Worm (Caenorhabditis elegans) whole organism, late embryonic: ENCODE results near the gene ZK1128.7.
A peak's percentile ranks its signal among the peaks of the same experiment; 100 is the strongest.

Experiments used
- C38D4.7 ChIP-seq: fragments of 200-800 bp; sonication (Bioruptor generic); optimal IDR thresholded peaks from 2 replicates; lab custom pipeline; 2018; ENCODE audit warnings: mild to moderate bottlenecking, missing genetic modification characterization, moderate library complexity, missing compliant biosample characterization
- T23F11.4 ChIP-seq: fragments of 200-800 bp; sonication (Bioruptor generic); optimal IDR thresholded peaks from 2 replicates; lab custom pipeline; 2018; ENCODE audit warnings: mild to moderate bottlenecking, missing genetic modification characterization, missing compliant biosample characterization
- ceh-19 ChIP-seq: fragments of 200-800 bp; sonication (Bioruptor generic); optimal IDR thresholded peaks from 2 replicates; lab custom pipeline; 2018; ENCODE audit warnings: mild to moderate bottlenecking, missing genetic modification characterization, missing compliant biosample characterization
- ceh-31 ChIP-seq: sonication (generic microtip); optimal IDR thresholded peaks from 2 replicates; lab custom pipeline; 2016; ENCODE audit warnings: missing genetic modification characterization, missing compliant biosample characterization
- ceh-48 ChIP-seq: sonication (generic microtip); optimal IDR thresholded peaks from 2 replicates; lab custom pipeline; 2016; ENCODE audit warnings: missing genetic modification characterization, inconsistent platforms, missing compliant biosample characterization
- che-1 ChIP-seq: sonication (generic microtip); optimal IDR thresholded peaks from 2 replicates; lab custom pipeline; 2016; ENCODE audit warnings: mild to moderate bottlenecking, missing genetic modification characterization, missing compliant biosample characterization
- dmd-4 ChIP-seq: sonication (generic microtip); optimal IDR thresholded peaks from 2 replicates; lab custom pipeline; 2016; ENCODE audit warnings: borderline replicate concordance, missing genetic modification characterization, missing compliant biosample characterization
- dve-1 ChIP-seq: sonication (generic microtip); optimal IDR thresholded peaks from 2 replicates; lab custom pipeline; 2017; ENCODE audit warnings: antibody characterized with exemption, mild to moderate bottlenecking, missing genetic modification characterization, missing compliant biosample characterization
- elt-4 ChIP-seq: sonication (generic microtip); optimal IDR thresholded peaks from 2 replicates; lab custom pipeline; 2016; ENCODE audit warnings: missing genetic modification characterization, missing compliant biosample characterization
- ets-4 ChIP-seq: sonication (generic microtip); optimal IDR thresholded peaks from 2 replicates; lab custom pipeline; 2016; ENCODE audit warnings: missing genetic modification characterization, missing compliant biosample characterization
- eyg-1 ChIP-seq: sonication (generic microtip); optimal IDR thresholded peaks from 2 replicates; lab custom pipeline; 2016; ENCODE audit warnings: missing genotype, missing genetic modification characterization, missing compliant biosample characterization
- fkh-10 ChIP-seq: fragments of 150-350 bp; optimal IDR thresholded peaks from 2 replicates; lab custom pipeline; 2014; ENCODE audit warnings: missing biosample characterization, missing genetic modification reagents, missing genetic modification characterization
- fkh-6 ChIP-seq: sonication (generic microtip); optimal IDR thresholded peaks from 2 replicates; lab custom pipeline; 2016; ENCODE audit warnings: missing genetic modification characterization, missing compliant biosample characterization
- gmeb-2 ChIP-seq: sonication (generic microtip); optimal IDR thresholded peaks from 2 replicates; lab custom pipeline; 2016; ENCODE audit warnings: missing genetic modification characterization, inconsistent platforms, missing compliant biosample characterization
- hlh-13 ChIP-seq: fragments of 200-800 bp; sonication (Bioruptor generic); optimal IDR thresholded peaks from 2 replicates; lab custom pipeline; 2018; ENCODE audit warnings: mild to moderate bottlenecking, missing genetic modification characterization, missing compliant biosample characterization
- hlh-15 ChIP-seq: sonication (generic microtip); optimal IDR thresholded peaks from 2 replicates; lab custom pipeline; 2016; ENCODE audit warnings: missing genetic modification characterization, missing compliant biosample characterization
- hlh-6 ChIP-seq: sonication (generic microtip); optimal IDR thresholded peaks from 2 replicates; lab custom pipeline; 2016; ENCODE audit warnings: missing genotype, missing genetic modification characterization, missing compliant biosample characterization
- hlh-8 ChIP-seq: sonication (generic microtip); optimal IDR thresholded peaks from 2 replicates; lab custom pipeline; 2016; ENCODE audit warnings: missing genotype, missing genetic modification characterization, missing compliant biosample characterization
- lim-6 ChIP-seq: sonication (generic microtip); optimal IDR thresholded peaks from 2 replicates; lab custom pipeline; 2016; ENCODE audit warnings: missing genetic modification characterization, missing compliant biosample characterization
- madf-2 ChIP-seq: sonication (generic microtip); optimal IDR thresholded peaks from 2 replicates; lab custom pipeline; 2017; ENCODE audit warnings: missing genetic modification characterization, missing compliant biosample characterization
- mec-3 ChIP-seq: sonication (generic microtip); optimal IDR thresholded peaks from 2 replicates; lab custom pipeline; 2016; ENCODE audit warnings: borderline replicate concordance, missing genetic modification characterization, missing compliant biosample characterization
- nfya-1 ChIP-seq: sonication (generic microtip); optimal IDR thresholded peaks from 2 replicates; lab custom pipeline; 2017; ENCODE audit warnings: missing genetic modification characterization, mild to moderate bottlenecking, missing compliant biosample characterization, antibody characterized with exemption, moderate library complexity
- npax-4 ChIP-seq: sonication (generic microtip); optimal IDR thresholded peaks from 2 replicates; lab custom pipeline; 2016; ENCODE audit warnings: missing genetic modification characterization, missing compliant biosample characterization
- odd-2 ChIP-seq: sonication (generic microtip); optimal IDR thresholded peaks from 2 replicates; lab custom pipeline; 2017; ENCODE audit warnings: antibody characterized with exemption, mild to moderate bottlenecking, missing genetic modification characterization, missing compliant biosample characterization
- pag-3 ChIP-seq: sonication (generic microtip); optimal IDR thresholded peaks from 2 replicates; lab custom pipeline; 2016; ENCODE audit warnings: missing compliant biosample characterization, missing genetic modification characterization, borderline replicate concordance
- pax-1 ChIP-seq: fragments of 150-350 bp; optimal IDR thresholded peaks from 2 replicates; lab custom pipeline; 2014; ENCODE audit warnings: missing biosample characterization, missing genetic modification characterization
- pros-1 ChIP-seq: fragments of 150-350 bp; optimal IDR thresholded peaks from 2 replicates; lab custom pipeline; 2014; ENCODE audit warnings: missing biosample characterization, missing genetic modification reagents, missing genetic modification characterization
- ref-2 ChIP-seq: sonication (generic microtip); optimal IDR thresholded peaks from 2 replicates; lab custom pipeline; 2016; ENCODE audit warnings: missing genetic modification characterization, missing compliant biosample characterization
- rnt-1 ChIP-seq: sonication (generic microtip); optimal IDR thresholded peaks from 2 replicates; lab custom pipeline; 2016; ENCODE audit warnings: missing genetic modification characterization, missing compliant biosample characterization
- sox-4 ChIP-seq: sonication (generic microtip); optimal IDR thresholded peaks from 2 replicates; lab custom pipeline; 2017; ENCODE audit warnings: mild to moderate bottlenecking, missing genetic modification characterization, inconsistent platforms, missing compliant biosample characterization
- syd-9 ChIP-seq: sonication (generic microtip); optimal IDR thresholded peaks from 2 replicates; lab custom pipeline; 2016; ENCODE audit warnings: mild to moderate bottlenecking, missing genetic modification characterization, moderate library complexity, missing compliant biosample characterization
- tbx-2 ChIP-seq: sonication (generic microtip); optimal IDR thresholded peaks from 2 replicates; lab custom pipeline; 2016; ENCODE audit warnings: missing genetic modification characterization, missing compliant biosample characterization
- tbx-7 ChIP-seq: sonication (generic microtip); optimal IDR thresholded peaks from 2 replicates; lab custom pipeline; 2016; ENCODE audit warnings: missing genotype, missing genetic modification characterization, missing compliant biosample characterization
- unc-42 ChIP-seq: sonication (generic microtip); optimal IDR thresholded peaks from 2 replicates; lab custom pipeline; 2016; ENCODE audit warnings: missing genotype, missing genetic modification characterization, missing compliant biosample characterization
- unc-55 ChIP-seq: sonication (generic microtip); optimal IDR thresholded peaks from 2 replicates; lab custom pipeline; 2017; ENCODE audit warnings: missing biosample characterization, missing genetic modification reagents, missing genetic modification characterization
- zip-5 ChIP-seq: sonication (generic microtip); optimal IDR thresholded peaks from 2 replicates; lab custom pipeline; 2016; ENCODE audit warnings: missing genetic modification characterization, missing compliant biosample characterization

The ZK1128.7 gene

ce11 chrIII:10136778-10137177 lies at the start of gene ZK1128.7:
TSS of gene ZK1128.7 (plus strand) at chrIII:10137006.
- TF ChIP-seq unc-55 (GFP tag; lab: Kevin White, UChicago) (peak; percentile 9), elt-4 (tag; lab: Kevin White, UChicago) (no peak)

DNA sequence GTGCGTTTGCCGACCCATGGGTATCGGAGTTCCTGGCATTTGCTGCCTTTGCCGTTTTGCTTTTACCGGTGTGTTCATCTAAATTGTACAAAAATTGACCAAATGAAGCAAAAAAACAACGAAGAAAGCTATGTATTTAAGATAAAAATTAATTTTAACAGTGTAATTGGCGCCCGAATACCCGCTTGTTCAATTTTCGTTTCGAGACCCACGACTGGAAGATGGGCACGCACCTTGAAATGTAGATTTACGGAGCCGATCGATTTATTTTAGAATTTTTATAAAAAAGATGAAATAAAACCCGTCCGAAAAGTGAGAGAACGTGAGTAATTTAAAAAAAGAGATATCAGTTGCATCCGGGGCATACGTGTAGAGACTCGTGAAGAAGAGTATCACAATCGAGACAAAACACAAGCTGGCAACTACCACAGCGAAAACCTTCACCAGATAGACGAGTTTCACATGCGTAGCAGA lies 48.3 kb upstream of the ZK1128.7 start, which contains the start of gene hal-2:
TSS of gene hal-2 (minus strand) at position 424 of the 474 bp plus-strand sequence.
- TF ChIP-seq sox-4 (tag; lab: Kevin White, UChicago) (no peak), mec-3 (tag; lab: Kevin White, UChicago) (no peak), hlh-6 (tag; lab: Kevin White, UChicago) (no peak), elt-4 (tag; lab: Kevin White, UChicago) (no peak), ref-2 (tag; lab: Kevin White, UChicago) (no peak), nfya-1 (tag; lab: Kevin White, UChicago) (no peak), npax-4 (tag; lab: Kevin White, UChicago) (no peak), C38D4.7 (GFP tag; lab: Kevin White, UChicago) (no peak), syd-9 (tag; lab: Kevin White, UChicago) (no peak), ceh-48 (tag; lab: Kevin White, UChicago) (no peak), T23F11.4 (no peak), pros-1 (tag; lab: Kevin White, UChicago) (no peak), eyg-1 (tag; lab: Kevin White, UChicago) (no peak), zip-5 (tag; lab: Kevin White, UChicago) (no peak), ets-4 (tag; lab: Kevin White, UChicago) (no peak), pag-3 (tag; lab: Kevin White, UChicago) (no peak), hlh-8 (tag; lab: Kevin White, UChicago) (no peak), gmeb-2 (tag; lab: Kevin White, UChicago) (no peak), ceh-19 (no peak)
- TF ChIP-seq, all 69 proteins: peak for 0

ce11 chrIII:10090685-10091084 lies 46.1 kb upstream of the ZK1128.7 start, which contains the start of gene gtf-2H2C:
TSS of gene gtf-2H2C (minus strand) at chrIII:10090785.
- no peak for TF ChIP-seq fkh-6 (tag; lab: Kevin White, UChicago)
- TF ChIP-seq rnt-1 (tag; lab: Kevin White, UChicago), result no peak
- TF ChIP-seq zip-5 (tag; lab: Kevin White, UChicago), result no peak

DNA sequence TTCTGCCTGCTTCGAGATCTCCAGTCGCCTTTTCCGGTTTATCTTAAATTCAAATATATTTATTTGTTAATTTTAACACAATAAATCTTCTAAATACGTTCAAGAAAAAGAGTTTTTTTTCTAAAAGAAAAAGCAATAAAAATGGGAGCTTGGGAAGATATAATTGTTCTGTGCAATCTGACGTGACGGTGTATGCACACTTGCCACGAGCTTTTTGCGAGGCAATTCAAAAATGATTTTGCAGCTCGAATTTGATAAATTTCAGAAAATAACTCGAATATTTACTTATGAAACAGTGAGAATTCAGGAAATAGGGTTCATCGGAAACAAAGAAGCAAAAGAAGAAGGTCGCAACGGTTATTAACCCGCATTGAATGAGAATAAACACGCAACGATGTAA lies 43.7 kb upstream of the ZK1128.7 start:
- TF ChIP-seq dmd-4 (tag; lab: Kevin White, UChicago) (no peak), madf-2 (tag; lab: Kevin White, UChicago) (no peak), nfya-1 (tag; lab: Kevin White, UChicago) (no peak), hlh-6 (tag; lab: Kevin White, UChicago) (no peak), dve-1 (tag; lab: Kevin White, UChicago) (no peak), hlh-15 (no peak), sox-4 (tag; lab: Kevin White, UChicago) (no peak), tbx-2 (tag; lab: Kevin White, UChicago) (no peak), lim-6 (tag; lab: Kevin White, UChicago) (no peak), pag-3 (tag; lab: Kevin White, UChicago) (no peak), unc-42 (tag; lab: Kevin White, UChicago) (no peak), pax-1 (tag; lab: Kevin White, UChicago) (no peak), hlh-13 (GFP tag; lab: Kevin White, UChicago) (no peak), ceh-31 (no peak), tbx-7 (tag; lab: Kevin White, UChicago) (no peak), rnt-1 (tag; lab: Kevin White, UChicago) (no peak), eyg-1 (tag; lab: Kevin White, UChicago) (no peak), che-1 (tag; lab: Kevin White, UChicago) (no peak), fkh-10 (no peak), odd-2 (tag; lab: Kevin White, UChicago) (no peak)
